Fruit fly (Drosophila melanogaster) Kc167 (cell line): ENCODE measurements around the gene GlcAT-S.

Experiments used
- Myc ChIP-seq: fragments of >200 bp; optimal IDR thresholded peaks from 2 replicates; lab custom pipeline; 2017; ENCODE audit warnings: missing external identifiers
- Sin3A ChIP-seq: fragments of >200 bp; optimal IDR thresholded peaks from 2 replicates; lab custom pipeline; 2018; ENCODE audit warnings: missing external identifiers
- h ChIP-seq: fragments of >200 bp; optimal IDR thresholded peaks from 3 replicates; lab custom pipeline; 2018; ENCODE audit warnings: missing external identifiers
- insv ChIP-seq: fragments of >200 bp; optimal IDR thresholded peaks from 3 replicates; lab custom pipeline; 2018; ENCODE audit warnings: missing external identifiers
- psq ChIP-seq: fragments of >200 bp; optimal IDR thresholded peaks from 2 replicates; lab custom pipeline; 2017; ENCODE audit warnings: missing external identifiers
- ttk ChIP-seq: sonication (Bioruptor generic); optimal IDR thresholded peaks from 2 replicates; lab custom pipeline; 2017; ENCODE audit warnings: missing external identifiers

Gene GlcAT-S

dm6 chr2L:9660516-9660920, 44.2 kb downstream of the GlcAT-S start:
- TF ChIP-seq ttk (lab: Kevin White, UChicago) (no peak), Sin3A (lab: Kevin White, UChicago) (no peak), insv (no peak), Myc (lab: Kevin White, UChicago) (no peak)

dm6 chr2L:9662977-9663376, 46.7 kb downstream of the GlcAT-S start:
- no peak for TF ChIP-seq h (lab: Kevin White, UChicago)
- no peak for TF ChIP-seq psq
- TF ChIP-seq ttk (lab: Kevin White, UChicago), result no peak
- TF ChIP-seq insv, result no peak
- no peak for TF ChIP-seq Sin3A (lab: Kevin White, UChicago)

- no peak for TF ChIP-seq h (lab: Kevin White, UChicago)
- no peak for TF ChIP-seq Sin3A (lab: Kevin White, UChicago)
- no peak for TF ChIP-seq ttk (lab: Kevin White, UChicago)
- no peak for TF ChIP-seq insv
- no peak for TF ChIP-seq Myc (lab: Kevin White, UChicago)
- no peak for TF ChIP-seq psq
Observed at dm6 chr2L:9669354-9669753, 53.1 kb downstream of the GlcAT-S start.

- no peak for TF ChIP-seq ttk (lab: Kevin White, UChicago)
Observed at dm6 chr2L:9670909-9671422, 54.7 kb downstream of the GlcAT-S start.

- TF ChIP-seq insv, result no peak
- no peak for TF ChIP-seq h (lab: Kevin White, UChicago)
- no peak for TF ChIP-seq psq
Observed at dm6 chr2L:9672246-9672645, 56.0 kb downstream of the GlcAT-S start.
